Fruit fly (Drosophila melanogaster) whole organism, embryonic: ENCODE results near the gene Blos4.

Experiments
- Bgb ChIP-seq: fragments of 200-800 bp; sonication (Bioruptor generic); IDR thresholded peaks from 2 replicates; pipeline ENCODE4 v1.3.6; 2022; ENCODE audit warnings: missing biosample characterization, missing genetic modification characterization; ENCODE audit not compliant: partially characterized antibody
- CG10543 ChIP-seq: fragments of 200-800 bp; sonication (Bioruptor generic); optimal IDR thresholded peaks from 3 replicates; lab custom pipeline; 2017; ENCODE audit warnings: missing biosample characterization, mild to moderate bottlenecking, missing genetic modification characterization, moderate library complexity
- CG11695 ChIP-seq: fragments of 200-800 bp; sonication (Bioruptor generic); IDR thresholded peaks from 3 replicates; pipeline ENCODE4 v1.3.6; 2022; ENCODE audit warnings: missing biosample characterization, missing genetic modification characterization
- CG12104 ChIP-seq: fragments of 200-800 bp; sonication (Bioruptor generic); optimal IDR thresholded peaks from 3 replicates; lab custom pipeline; 2016; ENCODE audit warnings: missing biosample characterization, missing genetic modification characterization
- CG12391 ChIP-seq: fragments of 200-800 bp; sonication (Bioruptor generic); optimal IDR thresholded peaks from 3 replicates; lab custom pipeline; 2018; ENCODE audit warnings: missing biosample characterization, mild to moderate bottlenecking, missing genetic modification characterization, moderate library complexity
- CG12744 ChIP-seq: fragments of 200-800 bp; sonication (Bioruptor generic); optimal IDR thresholded peaks from 2 replicates; lab custom pipeline; 2016; ENCODE audit warnings: missing biosample characterization, missing genetic modification characterization
- CG14014 ChIP-seq: fragments of 200-800 bp; sonication (Bioruptor generic); IDR thresholded peaks from 2 replicates; pipeline ENCODE4 v1.3.6; 2022; ENCODE audit warnings: missing biosample characterization, missing genetic modification characterization
- CG1529 ChIP-seq: fragments of 200-800 bp; sonication (Bioruptor generic); optimal IDR thresholded peaks from 3 replicates; lab custom pipeline; 2018; ENCODE audit warnings: missing biosample characterization, missing genetic modification characterization
- CG17361 ChIP-seq: fragments of 200-800 bp; sonication (Bioruptor generic); IDR thresholded peaks from 3 replicates; pipeline ENCODE4 v1.3.6; 2022; ENCODE audit warnings: missing biosample characterization, missing genetic modification characterization
- CG17912 ChIP-seq: fragments of 200-800 bp; sonication (Bioruptor generic); optimal IDR thresholded peaks from 2 replicates; lab custom pipeline; 2018; ENCODE audit warnings: missing biosample characterization, mild to moderate bottlenecking, missing genetic modification characterization
- CG18599 ChIP-seq: fragments of 200-800 bp; sonication (Bioruptor generic); optimal IDR thresholded peaks from 3 replicates; lab custom pipeline; 2017; ENCODE audit warnings: missing biosample characterization, missing genetic modification characterization, mild to moderate bottlenecking, moderate library complexity, missing genetic modification reagents
- CG2129 ChIP-seq: fragments of 200-800 bp; sonication (Bioruptor generic); IDR thresholded peaks from 2 replicates; pipeline ENCODE4 v1.3.6; 2022; ENCODE audit warnings: missing biosample characterization, missing genetic modification characterization; ENCODE audit not compliant: partially characterized antibody
- CG2199 ChIP-seq: fragments of 200-800 bp; sonication (Bioruptor generic); IDR thresholded peaks from 3 replicates; pipeline ENCODE4 v1.3.6; 2022; ENCODE audit warnings: missing biosample characterization, missing genetic modification characterization
- CG2202 ChIP-seq: fragments of 200-800 bp; sonication (Bioruptor generic); optimal IDR thresholded peaks from 2 replicates; lab custom pipeline; 2018; ENCODE audit warnings: missing biosample characterization, mild to moderate bottlenecking, missing genetic modification characterization
- CG32532 ChIP-seq: fragments of 200-800 bp; sonication (Bioruptor generic); IDR thresholded peaks from 2 replicates; pipeline ENCODE4 v1.3.6; 2022; ENCODE audit warnings: missing biosample characterization, missing genetic modification characterization
- CG34376 ChIP-seq: fragments of 200-800 bp; sonication (Bioruptor generic); optimal IDR thresholded peaks from 2 replicates; lab custom pipeline; 2018; ENCODE audit warnings: missing biosample characterization, mild to moderate bottlenecking, missing genetic modification characterization
- CG4360 ChIP-seq: fragments of 200-800 bp; sonication (Bioruptor generic); IDR thresholded peaks from 2 replicates; pipeline ENCODE4 v1.3.6; 2022; ENCODE audit warnings: missing biosample characterization, missing genetic modification characterization
- CG43689 ChIP-seq: fragments of 200-800 bp; sonication (Bioruptor generic); IDR thresholded peaks from 2 replicates; pipeline ENCODE4 v1.3.6; 2022; ENCODE audit warnings: missing biosample characterization, missing genetic modification characterization
- CG6654 ChIP-seq: fragments of 200-800 bp; sonication (Bioruptor generic); optimal IDR thresholded peaks from 2 replicates; lab custom pipeline; 2017; ENCODE audit warnings: missing biosample characterization, mild to moderate bottlenecking, missing genetic modification characterization
- CG8924 ChIP-seq: fragments of 200-800 bp; optimal IDR thresholded peaks from 3 replicates; lab custom pipeline; 2019; ENCODE audit warnings: missing biosample characterization, mild to moderate bottlenecking, missing genetic modification characterization, moderate library complexity
- CkIIα-i1 ChIP-seq: fragments of 200-800 bp; sonication (Bioruptor generic); IDR thresholded peaks from 2 replicates; pipeline ENCODE4 v1.3.6; 2022; ENCODE audit warnings: missing biosample characterization, missing genetic modification characterization
- Drgx ChIP-seq: fragments of 200-800 bp; sonication (Bioruptor generic); IDR thresholded peaks from 2 replicates; pipeline ENCODE4 v1.3.6; 2022; ENCODE audit warnings: missing biosample characterization, missing genetic modification characterization
- Eip74EF ChIP-seq, 2 experiments: fragments of 200-800 bp in 1 of 2; fragments of >200 bp in 1 of 2; sonication (Bioruptor generic) in 1 of 2; optimal IDR thresholded peaks; 2 replicates each; lab custom pipeline; 2017 to 2019; ENCODE audit warnings: missing biosample characterization in 2 of 2, missing genetic modification characterization in 2 of 2, mild to moderate bottlenecking in 1 of 2, moderate library complexity in 1 of 2
- Fer3 ChIP-seq: fragments of 200-800 bp; sonication (Bioruptor generic); optimal IDR thresholded peaks from 2 replicates; lab custom pipeline; 2018; ENCODE audit warnings: missing biosample characterization, mild to moderate bottlenecking, missing genetic modification characterization, moderate library complexity
- HLH3B ChIP-seq: fragments of 200-800 bp; sonication (Bioruptor generic); IDR thresholded peaks from 2 replicates; pipeline ENCODE4 v1.3.6; 2022; ENCODE audit warnings: missing biosample characterization, missing genetic modification characterization
- HLH4C ChIP-seq: fragments of 200-800 bp; sonication (Bioruptor generic); IDR thresholded peaks from 3 replicates; pipeline ENCODE4 v1.3.6; 2022; ENCODE audit warnings: missing biosample characterization, missing genetic modification characterization; ENCODE audit not compliant: partially characterized antibody
- HmgD ChIP-seq: fragments of 200-800 bp; sonication (Bioruptor generic); optimal IDR thresholded peaks from 3 replicates; lab custom pipeline; 2016; ENCODE audit warnings: missing biosample characterization, missing genetic modification characterization
- Meics ChIP-seq: fragments of 200-800 bp; sonication (Bioruptor generic); optimal IDR thresholded peaks from 2 replicates; lab custom pipeline; 2017; ENCODE audit warnings: missing biosample characterization, mild to moderate bottlenecking, missing genetic modification characterization
- NFAT ChIP-seq: fragments of 200-800 bp; sonication (Bioruptor generic); IDR thresholded peaks from 2 replicates; pipeline ENCODE4 v1.3.6; 2022; ENCODE audit warnings: missing biosample characterization, missing genetic modification characterization
- NfI ChIP-seq: fragments of 200-800 bp; sonication (Bioruptor generic); optimal IDR thresholded peaks from 3 replicates; lab custom pipeline; 2018; ENCODE audit warnings: missing biosample characterization, mild to moderate bottlenecking, missing genetic modification characterization, moderate library complexity
- Scr ChIP-seq: fragments of 200-800 bp; sonication (Bioruptor generic); IDR thresholded peaks from 2 replicates; pipeline ENCODE4 v1.3.6; 2022; ENCODE audit warnings: missing biosample characterization, missing genetic modification characterization; ENCODE audit not compliant: partially characterized antibody
- Sin3A ChIP-seq: fragments of >200 bp; optimal IDR thresholded peaks from 2 replicates; lab custom pipeline; 2018
- Trl ChIP-seq, 3 experiments: fragments of >200 bp in 2 of 3; fragments of 200-800 bp in 1 of 3; sonication (Bioruptor generic) in 1 of 3; optimal IDR thresholded peaks; 2 replicates in 1 of 3; 3 replicates in 2 of 3; lab custom pipeline; 2016 to 2017; ENCODE audit warnings: missing biosample characterization in 1 of 3, missing genetic modification characterization in 1 of 3
- Xrp1 ChIP-seq: fragments of 200-800 bp; sonication (Bioruptor generic); IDR thresholded peaks from 2 replicates; pipeline ENCODE4 v1.3.6; 2022; ENCODE audit warnings: missing biosample characterization, missing genetic modification characterization
- ato ChIP-seq: fragments of 200-800 bp; sonication (Bioruptor generic); IDR thresholded peaks from 2 replicates; pipeline ENCODE4 v1.3.6; 2022; ENCODE audit warnings: missing biosample characterization, missing genetic modification characterization; ENCODE audit not compliant: partially characterized antibody
- bbx ChIP-seq: fragments of 200-800 bp; sonication (Bioruptor generic); IDR thresholded peaks from 2 replicates; pipeline ENCODE4 v1.3.6; 2022; ENCODE audit warnings: missing biosample characterization, missing genetic modification characterization; ENCODE audit not compliant: partially characterized antibody
- cg ChIP-seq: fragments of 200-800 bp; sonication (Bioruptor generic); optimal IDR thresholded peaks from 3 replicates; lab custom pipeline; 2019; ENCODE audit warnings: missing biosample characterization, mild to moderate bottlenecking, missing genetic modification characterization, moderate library complexity
- chinmo ChIP-seq: fragments of 200-800 bp; sonication (Bioruptor generic); IDR thresholded peaks from 4 replicates; pipeline ENCODE4 v1.3.6; 2022; ENCODE audit warnings: missing biosample characterization, missing genetic modification characterization; ENCODE audit not compliant: partially characterized antibody
- ewg ChIP-seq: fragments of 200-800 bp; sonication (Bioruptor generic); optimal IDR thresholded peaks from 3 replicates; lab custom pipeline; 2017; ENCODE audit warnings: mild to moderate bottlenecking, missing biosample characterization, missing genetic modification reagents, missing genetic modification characterization
- grn ChIP-seq: fragments of 200-800 bp; sonication (Bioruptor generic); optimal IDR thresholded peaks from 3 replicates; lab custom pipeline; 2017; ENCODE audit warnings: missing biosample characterization, missing genetic modification characterization
- kni ChIP-seq: fragments of 200-800 bp; sonication (Bioruptor generic); optimal IDR thresholded peaks from 3 replicates; lab custom pipeline; 2017; ENCODE audit warnings: mild to moderate bottlenecking, missing biosample characterization, missing genetic modification reagents, missing genetic modification characterization
- knrl ChIP-seq: fragments of 200-800 bp; sonication (Bioruptor generic); IDR thresholded peaks from 3 replicates; pipeline ENCODE4 v1.3.6; 2022; ENCODE audit warnings: missing biosample characterization, missing genetic modification characterization; ENCODE audit not compliant: partially characterized antibody
- row ChIP-seq: fragments of 200-800 bp; sonication (Bioruptor generic); IDR thresholded peaks from 3 replicates; pipeline ENCODE4 v1.3.6; 2022; ENCODE audit warnings: missing biosample characterization, missing genetic modification characterization
- salm ChIP-seq: fragments of 200-800 bp; sonication (Bioruptor generic); optimal IDR thresholded peaks from 2 replicates; lab custom pipeline; 2018; ENCODE audit warnings: missing biosample characterization, mild to moderate bottlenecking, missing genetic modification characterization
- sens ChIP-seq: fragments of 200-800 bp; sonication (Bioruptor generic); peaks from one replicate; lab custom pipeline; 2016; ENCODE audit warnings: missing biosample characterization, missing genetic modification characterization
- sqz ChIP-seq: fragments of 200-800 bp; sonication (Bioruptor generic); optimal IDR thresholded peaks from 3 replicates; lab custom pipeline; 2018; ENCODE audit warnings: missing biosample characterization, mild to moderate bottlenecking, missing genetic modification characterization
- stc ChIP-seq: fragments of 200-800 bp; sonication (Bioruptor generic); IDR thresholded peaks from 2 replicates; pipeline ENCODE4 v1.3.6; 2022; ENCODE audit warnings: missing biosample characterization, missing genetic modification characterization
- twi ChIP-seq: fragments of 200-800 bp; optimal IDR thresholded peaks from 2 replicates; lab custom pipeline; 2019; ENCODE audit warnings: missing biosample characterization, mild to moderate bottlenecking, missing genetic modification characterization, moderate library complexity
- zfh2 ChIP-seq: fragments of 200-800 bp; sonication (Bioruptor generic); optimal IDR thresholded peaks from 2 replicates; lab custom pipeline; 2016; ENCODE audit warnings: missing biosample characterization, missing genetic modification characterization

Blos4 gene

DNA sequence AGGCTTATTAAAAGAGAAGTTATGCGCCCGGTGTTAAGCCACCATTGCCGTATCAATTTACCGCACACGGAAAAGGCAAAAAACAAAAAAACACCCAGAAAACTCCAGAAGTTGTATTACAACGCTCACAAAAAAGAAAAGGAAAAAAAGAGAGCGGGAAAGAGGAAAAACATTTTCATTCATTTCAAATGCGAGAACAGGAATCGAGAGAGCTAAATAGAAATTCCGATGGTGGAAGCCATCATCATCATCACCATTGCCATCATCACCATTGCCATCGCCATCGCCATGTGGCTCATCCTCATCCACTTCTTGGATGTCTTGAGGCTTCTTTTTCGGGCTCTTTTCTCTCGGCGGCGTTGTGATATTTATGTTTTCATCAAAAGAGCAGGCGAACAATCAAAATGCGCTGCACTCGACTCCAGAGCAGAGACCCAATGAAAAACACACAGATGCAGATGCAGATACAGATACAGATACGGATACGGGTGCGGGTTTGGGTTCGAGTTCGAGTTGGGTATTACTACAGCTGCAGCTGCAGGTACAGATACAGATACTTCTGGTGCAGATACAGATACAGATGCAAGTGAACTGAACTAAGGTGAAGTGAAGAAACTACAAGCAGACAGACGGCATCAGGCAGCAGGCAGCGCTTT is 27.6 kb upstream of the Blos4 start (continued):
- TF ChIP-seq CG8924 (tag; lab: Kevin White, UChicago): peak; percentile 11
- 0 out of 2 replicates have a peak, but pooled peaks have one; percentile 7 for TF ChIP-seq stc
- no peak for TF ChIP-seq CG11695 (GFP tag; lab: Robert Waterston, UW)
- TF ChIP-seq Bgb (GFP tag; lab: Robert Waterston, UW): no peak
- TF ChIP-seq Meics (GFP tag; lab: Kevin White, UChicago): no peak
- peak; percentile 5 for TF ChIP-seq CG17912 (GFP tag; lab: Kevin White, UChicago)
- TF ChIP-seq ewg (GFP tag; lab: Kevin White, UChicago): no peak
- no peak for TF ChIP-seq row (GFP tag; lab: Robert Waterston, UW)
- peak; percentile 37; the same call in 1 of the 2 replicates for TF ChIP-seq CG4360
- no peak for TF ChIP-seq CG1529 (GFP tag; lab: Kevin White, UChicago)
- peak; percentile 96; the same call in 2 of the 3 replicates for TF ChIP-seq CG2199 (GFP tag; lab: Robert Waterston, UW)
- TF ChIP-seq CG32532 (GFP tag; lab: Robert Waterston, UW): no peak
- no peak for TF ChIP-seq zfh2 (GFP tag; lab: Kevin White, UChicago)
- no peak for TF ChIP-seq CG12104 (GFP tag; lab: Kevin White, UChicago)
- no peak for TF ChIP-seq Eip74EF (GFP tag; optimal IDR thresholded peaks at IDR 0.05; lab: Kevin White, UChicago)
- peak; percentile 99 for TF ChIP-seq grn (GFP tag; lab: Kevin White, UChicago)
- no peak for TF ChIP-seq HLH4C
- TF ChIP-seq Drgx (GFP tag; lab: Robert Waterston, UW): 0 out of 2 replicates have a peak, but pooled peaks have one; percentile 6
- no peak for TF ChIP-seq chinmo
- TF ChIP-seq CG18599 (GFP tag; lab: Kevin White, UChicago): no peak
- no peak for TF ChIP-seq HmgD (GFP tag; lab: Kevin White, UChicago)
- TF ChIP-seq kni (GFP tag; lab: Kevin White, UChicago): peak; percentile 97
- TF ChIP-seq salm (tag; lab: Kevin White, UChicago): no peak
- peak; percentile 83 for TF ChIP-seq cg (GFP tag; lab: Kevin White, UChicago)
- TF ChIP-seq Xrp1: no peak
- TF ChIP-seq knrl (GFP tag; lab: Robert Waterston, UW): no peak
- TF ChIP-seq CG34376 (GFP tag; lab: Kevin White, UChicago): no peak
- no peak for TF ChIP-seq Fer3 (tag; lab: Kevin White, UChicago)
- TF ChIP-seq Trl (optimal IDR thresholded peaks at IDR 0.05; lab: Kevin White, UChicago): peak; percentile 19 to 49
- no peak for TF ChIP-seq Trl (GFP tag; optimal IDR thresholded peaks at IDR 0.05; lab: Kevin White, UChicago)
- TF ChIP-seq sqz (GFP tag; lab: Kevin White, UChicago): peak; percentile 70
- no peak for TF ChIP-seq CG43689 (GFP tag; lab: Robert Waterston, UW)
- TF ChIP-seq Scr: no peak
- TF ChIP-seq CG12391 (tag; lab: Kevin White, UChicago): no peak
- TF ChIP-seq CG10543: peak; percentile 20
- no peak for TF ChIP-seq CG2202 (tag; lab: Kevin White, UChicago)
- no peak for TF ChIP-seq CG14014 (GFP tag; lab: Robert Waterston, UW)
- no peak for TF ChIP-seq CG17361 (GFP tag; lab: Robert Waterston, UW)
- TF ChIP-seq sens: no peak
- no peak for TF ChIP-seq NFAT (GFP tag; lab: Robert Waterston, UW)
- no peak for TF ChIP-seq NfI (GFP tag; lab: Kevin White, UChicago)
- no peak for TF ChIP-seq CG12744 (GFP tag; lab: Kevin White, UChicago)
- no peak; the same call in 1 of the 2 replicates for TF ChIP-seq bbx (GFP tag; lab: Robert Waterston, UW)
- no peak for TF ChIP-seq HLH3B
- peak; percentile 77 for TF ChIP-seq twi
- no peak for TF ChIP-seq CkIIα-i1 (GFP tag; lab: Robert Waterston, UW)
- no peak for TF ChIP-seq CG2129 (GFP tag; lab: Robert Waterston, UW)
- TF ChIP-seq ato (GFP tag; lab: Robert Waterston, UW): no peak
- no peak for TF ChIP-seq CG6654 (GFP tag; lab: Kevin White, UChicago)
- TF ChIP-seq Sin3A (lab: Kevin White, UChicago): no peak
